Worm (Caenorhabditis elegans): Measurements from ENCODE around the gene nhr-11.

DNA sequence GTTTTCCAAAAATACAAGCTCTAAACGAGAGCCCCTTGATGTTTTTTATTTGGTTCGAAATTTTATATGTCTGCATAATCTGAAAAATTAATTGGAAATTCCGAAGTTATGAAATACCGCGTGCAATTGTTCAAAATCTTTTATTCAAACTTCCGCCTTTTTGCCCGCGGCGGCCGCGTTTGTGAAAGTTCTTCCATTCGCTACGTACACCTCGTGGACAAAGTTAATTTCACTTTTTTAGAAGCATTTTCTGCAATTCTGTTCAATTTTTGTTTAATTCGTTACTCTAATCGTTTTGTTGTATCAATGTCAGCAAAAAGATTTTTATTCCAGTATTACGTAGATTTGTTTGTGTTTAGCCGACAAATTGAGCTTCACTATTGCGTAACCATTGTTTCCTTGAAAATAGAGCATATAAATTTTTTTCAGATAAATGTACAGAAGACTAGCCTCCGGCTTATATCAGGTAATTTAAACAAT lies 4.5 kb downstream of the nhr-11 start, which contains the start of gene mppb-1:
- TF ChIP-seq ama-1 (optimal IDR thresholded peaks at IDR 0.05), result no peak
- TF ChIP-seq flt-1 (GFP tag; IDR thresholded peaks at IDR 0.05), result no peak
- no peak for TF ChIP-seq hmg-4 (GFP tag; optimal IDR thresholded peaks at IDR 0.05)
- TF ChIP-seq pes-1 (GFP tag; IDR thresholded peaks at IDR 0.05), result no peak
- TF ChIP-seq F13C5.2 (tag; optimal IDR thresholded peaks at IDR 0.05), result peak; percentile 23
- TF ChIP-seq tra-4 (tag; optimal IDR thresholded peaks at IDR 0.05), result no peak
- TF ChIP-seq hnd-1 (tag; optimal IDR thresholded peaks at IDR 0.05), result no peak
- TF ChIP-seq aly-1 (tag; optimal IDR thresholded peaks at IDR 0.05), result no peak
- no peak for TF ChIP-seq hmbx-1 (tag; optimal IDR thresholded peaks at IDR 0.05)
- no peak for TF ChIP-seq ceh-13 (GFP tag; optimal IDR thresholded peaks at IDR 0.05)
- TF ChIP-seq B0310.2 (tag; optimal IDR thresholded peaks at IDR 0.05), result no peak

Measured in whole organism, early embryonic.